Fruit fly (Drosophila melanogaster): ENCODE data around the gene Nna1.

Nna1 gene

dm6 chrX:13744599-13745052 lies 52.5 kb downstream of the Nna1 start, which contains the start of gene Grip91 (continued):
- TF ChIP-seq Dfd (GFP tag; optimal IDR thresholded peaks at IDR 0.05), result no peak
- no peak for TF ChIP-seq ERR (GFP tag; optimal IDR thresholded peaks at IDR 0.05)
- no peak for TF ChIP-seq croc (GFP tag; conservative IDR thresholded peaks at IDR 0.05)
- no peak for TF ChIP-seq CG10543 (GFP tag; optimal IDR thresholded peaks at IDR 0.05)
- TF ChIP-seq gsb (GFP tag; IDR thresholded peaks at IDR 0.05), result no peak
- TF ChIP-seq H15 (GFP tag; IDR thresholded peaks at IDR 0.05), result no peak
- no peak for TF ChIP-seq CG4360 (GFP tag; IDR thresholded peaks at IDR 0.05)
- TF ChIP-seq CG9797 (GFP tag; optimal IDR thresholded peaks at IDR 0.05), result peak; percentile 87
- TF ChIP-seq gcm (GFP tag; optimal IDR thresholded peaks at IDR 0.05), result no peak
- no peak for TF ChIP-seq CG6175 (GFP tag; IDR thresholded peaks at IDR 0.05)
- TF ChIP-seq CG1603 (tag; optimal IDR thresholded peaks at IDR 0.05), result peak; percentile 65
- no peak for TF ChIP-seq CG17328 (GFP tag; IDR thresholded peaks at IDR 0.05)
- TF ChIP-seq Meics (GFP tag; optimal IDR thresholded peaks at IDR 0.05), result no peak
- TF ChIP-seq Neu2 (GFP tag; optimal IDR thresholded peaks at IDR 0.05; ENCODE audit: borderline replicate concordance), result no peak
- TF ChIP-seq cg (GFP tag; optimal IDR thresholded peaks at IDR 0.05), result no peak
- no peak for TF ChIP-seq pros (GFP tag; optimal IDR thresholded peaks at IDR 0.05)
- TF ChIP-seq CG1233 (GFP tag; optimal IDR thresholded peaks at IDR 0.05), result no peak
- no peak for TF ChIP-seq Gug (GFP tag; IDR thresholded peaks at IDR 0.05)
- no peak for TF ChIP-seq seq (GFP tag; IDR thresholded peaks at IDR 0.05)
- TF ChIP-seq CG18599 (GFP tag; optimal IDR thresholded peaks at IDR 0.05), result no peak
- no peak for TF ChIP-seq CG12744 (GFP tag; optimal IDR thresholded peaks at IDR 0.05)
- no peak for TF ChIP-seq CG11456 (GFP tag; IDR thresholded peaks at IDR 0.05)
- TF ChIP-seq CG11247 (GFP tag; IDR thresholded peaks at IDR 0.05), result no peak
- peak in 1 of 2 experiments; percentile 36 for TF ChIP-seq Pdp1 (GFP tag; optimal IDR thresholded peaks at IDR 0.05)
- no peak for TF ChIP-seq yki (optimal IDR thresholded peaks at IDR 0.05)
- TF ChIP-seq Sin3A (optimal IDR thresholded peaks at IDR 0.05), result peak; percentile 93
- TF ChIP-seq Oaz (GFP tag; IDR thresholded peaks at IDR 0.05), result no peak
- TF ChIP-seq CG2678 (tag; optimal IDR thresholded peaks at IDR 0.05), result no peak
- no peak for TF ChIP-seq bcd (GFP tag; optimal IDR thresholded peaks at IDR 0.05)
- TF ChIP-seq CG6272 (GFP tag; IDR thresholded peaks at IDR 0.05), result no peak
- TF ChIP-seq chm (GFP tag; IDR thresholded peaks at IDR 0.05), result no peak
- TF ChIP-seq klu (GFP tag; IDR thresholded peaks at IDR 0.05), result no peak
- TF ChIP-seq Mad (GFP tag; optimal IDR thresholded peaks at IDR 0.05), result no peak
- no peak for TF ChIP-seq CG7271 (tag; optimal IDR thresholded peaks at IDR 0.05)
- TF ChIP-seq CG14710 (tag; optimal IDR thresholded peaks at IDR 0.05), result peak; percentile 100
- TF ChIP-seq zfh1 (GFP tag; IDR thresholded peaks at IDR 0.05), result no peak
- peak; percentile 67 for TF ChIP-seq Ets97D (GFP tag; optimal IDR thresholded peaks at IDR 0.05)
- TF ChIP-seq Usf (GFP tag; optimal IDR thresholded peaks at IDR 0.05), result no peak
- TF ChIP-seq CG31365 (tag; optimal IDR thresholded peaks at IDR 0.05), result no peak
- no peak for TF ChIP-seq odd (GFP tag; optimal IDR thresholded peaks at IDR 0.05)
- peak; percentile 39 for TF ChIP-seq CG33213 (GFP tag; optimal IDR thresholded peaks at IDR 0.05)
- no peak for TF ChIP-seq Adf1 (GFP tag; IDR thresholded peaks at IDR 0.05)
- TF ChIP-seq sens (GFP tag), result peak; percentile 71
- TF ChIP-seq tll (GFP tag; optimal IDR thresholded peaks at IDR 0.05), result no peak
- peak; percentile 26 for TF ChIP-seq sug (tag; optimal IDR thresholded peaks at IDR 0.05)
- peak; percentile 6 for TF ChIP-seq CG6765 (GFP tag; optimal IDR thresholded peaks at IDR 0.05)
- peak; percentile 46 for TF ChIP-seq CoRest (tag; optimal IDR thresholded peaks at IDR 0.05)
- no peak for TF ChIP-seq Nf-YA (GFP tag; IDR thresholded peaks at IDR 0.05)
- TF ChIP-seq CG1647 (GFP tag; optimal IDR thresholded peaks at IDR 0.05), result no peak
- TF ChIP-seq HLH54F (GFP tag; optimal IDR thresholded peaks at IDR 0.05), result no peak
- TF ChIP-seq NC2β (GFP tag; optimal IDR thresholded peaks at IDR 0.05), result peak; percentile 25
- peak; percentile 49 for TF ChIP-seq CG2116 (GFP tag; optimal IDR thresholded peaks at IDR 0.05)
- peak; percentile 8 for TF ChIP-seq CG2120 (GFP tag; optimal IDR thresholded peaks at IDR 0.05)
